Worm (Caenorhabditis elegans) whole organism, young adult: ENCODE measurements around the gene gcy-29.

Experiments used
- F22D6.2 ChIP-seq: sonication (generic microtip); optimal IDR thresholded peaks from 2 replicates; lab custom pipeline; 2016; ENCODE audit warnings: mild to moderate bottlenecking, missing genetic modification characterization, missing compliant biosample characterization
- F37B4.10 ChIP-seq: fragments of 200-800 bp; sonication (Bioruptor generic); IDR thresholded peaks from 2 replicates; pipeline ENCODE4 v1.3.6; 2022; ENCODE audit warnings: missing genetic modification characterization, missing compliant biosample characterization
- F57C9.4 ChIP-seq: sonication (generic microtip); optimal IDR thresholded peaks from 2 replicates; lab custom pipeline; 2017; ENCODE audit warnings: mild to moderate bottlenecking, missing genetic modification characterization, missing compliant biosample characterization
- Y79H2A.3 ChIP-seq: fragments of 200-800 bp; sonication (Bioruptor generic); conservative IDR thresholded peaks from 2 replicates; pipeline ENCODE4 v1.3.6; 2022; ENCODE audit warnings: missing genetic modification reagents, missing genetic modification characterization, missing compliant biosample characterization
- Y95B8A.8 ChIP-seq: fragments of 200-800 bp; sonication (Bioruptor generic); IDR thresholded peaks from 2 replicates; pipeline ENCODE4 v1.3.6; 2022; ENCODE audit warnings: missing genetic modification reagents, missing genetic modification characterization, missing compliant biosample characterization
- atf-7 ChIP-seq: sonication (generic microtip); optimal IDR thresholded peaks from 2 replicates; lab custom pipeline; 2017; ENCODE audit warnings: mild to moderate bottlenecking, missing genetic modification characterization, missing compliant biosample characterization
- attf-6 ChIP-seq: fragments of 200-800 bp; sonication (Bioruptor generic); IDR thresholded peaks from 2 replicates; pipeline ENCODE4 v1.3.6; 2022; ENCODE audit warnings: missing genetic modification reagents, missing genetic modification characterization, missing compliant biosample characterization
- bed-2 ChIP-seq: fragments of 200-800 bp; sonication (Bioruptor generic); IDR thresholded peaks from 2 replicates; pipeline ENCODE4 v1.3.6; 2022; ENCODE audit warnings: missing genetic modification reagents, missing genetic modification characterization, missing compliant biosample characterization
- ceh-40 ChIP-seq: fragments of 200-800 bp; sonication (Bioruptor generic); IDR thresholded peaks from 2 replicates; pipeline ENCODE4 v1.3.6; 2022; ENCODE audit warnings: missing genetic modification characterization, missing compliant biosample characterization
- ceh-91 ChIP-seq: fragments of 200-800 bp; sonication (Bioruptor generic); IDR thresholded peaks from 2 replicates; pipeline ENCODE4 v1.3.6; 2022; ENCODE audit warnings: missing genetic modification reagents, missing genetic modification characterization, missing compliant biosample characterization
- dox-1 ChIP-seq: fragments of 200-800 bp; sonication (Bioruptor generic); IDR thresholded peaks from 2 replicates; pipeline ENCODE4 v1.3.6; 2022; ENCODE audit warnings: missing genetic modification reagents, missing genetic modification characterization, missing compliant biosample characterization
- dpff-1 ChIP-seq: sonication (generic microtip); optimal IDR thresholded peaks from 2 replicates; lab custom pipeline; 2017; ENCODE audit warnings: mild to moderate bottlenecking, missing genetic modification characterization, missing compliant biosample characterization
- efl-1 ChIP-seq: fragments of 150-350 bp; optimal IDR thresholded peaks from 2 replicates; lab custom pipeline; 2014; ENCODE audit warnings: missing biosample characterization, missing genetic modification reagents, missing genetic modification characterization
- egl-44 ChIP-seq: fragments of 200-800 bp; sonication (Bioruptor generic); IDR thresholded peaks from 2 replicates; pipeline ENCODE4 v1.3.6; 2022; ENCODE audit warnings: missing genetic modification reagents, missing genetic modification characterization, missing compliant biosample characterization
- ets-4 ChIP-seq: fragments of 200-800 bp; sonication (Bioruptor generic); optimal IDR thresholded peaks from 2 replicates; lab custom pipeline; 2018; ENCODE audit warnings: mild to moderate bottlenecking, missing genetic modification characterization, missing compliant biosample characterization
- him-1 ChIP-seq: sonication (generic microtip); optimal IDR thresholded peaks from 2 replicates; lab custom pipeline; 2016; ENCODE audit warnings: missing genotype, missing genetic modification reagents, missing genetic modification characterization, missing compliant biosample characterization
- hmg-20 ChIP-seq: fragments of 200-800 bp; sonication (Bioruptor generic); IDR thresholded peaks from 2 replicates; pipeline ENCODE4 v1.3.6; 2022; ENCODE audit warnings: missing genetic modification reagents, missing genetic modification characterization, missing compliant biosample characterization
- hsf-1 ChIP-seq: fragments of 200-800 bp; sonication (Bioruptor generic); IDR thresholded peaks from 2 replicates; pipeline ENCODE4 v1.3.6; 2022; ENCODE audit warnings: missing genetic modification reagents, missing genetic modification characterization, missing compliant biosample characterization
- let-526 ChIP-seq: fragments of 200-800 bp; sonication (Bioruptor generic); IDR thresholded peaks from 2 replicates; pipeline ENCODE4 v1.3.6; 2022; ENCODE audit warnings: missing genetic modification reagents, missing genetic modification characterization, missing compliant biosample characterization
- let-607 ChIP-seq, 2 experiments: fragments of 200-800 bp in 1 of 2; sonication (Bioruptor generic) in 1 of 2; sonication (generic microtip) in 1 of 2; optimal IDR thresholded peaks; 2 replicates each; lab custom pipeline; 2016 to 2018; ENCODE audit warnings: mild to moderate bottlenecking in 2 of 2, missing compliant biosample characterization in 2 of 2, missing genetic modification characterization in 2 of 2, moderate library complexity in 2 of 2, missing genotype in 1 of 2
- lin-35 ChIP-seq, 3 experiments: fragments of 150-350 bp in 2 of 3; sonication (generic microtip) in 1 of 3; optimal IDR thresholded peaks; 2 replicates each; lab custom pipeline; 2014 to 2018; ENCODE audit warnings: missing biosample characterization in 3 of 3, missing genetic modification characterization in 3 of 3, missing genetic modification reagents in 3 of 3
- lin-40 ChIP-seq: sonication (generic microtip); optimal IDR thresholded peaks from 2 replicates; lab custom pipeline; 2016; ENCODE audit warnings: missing genetic modification characterization, mild to moderate bottlenecking, missing compliant biosample characterization, missing genotype, missing genetic modification reagents
- lsy-27 ChIP-seq: sonication (generic microtip); optimal IDR thresholded peaks from 2 replicates; lab custom pipeline; 2017; ENCODE audit warnings: missing genetic modification characterization, mild to moderate bottlenecking, missing compliant biosample characterization, antibody characterized with exemption, missing genotype, borderline replicate concordance; ENCODE audit not compliant: insufficient read depth
- madf-6 ChIP-seq: fragments of 200-800 bp; sonication (Bioruptor generic); IDR thresholded peaks from 2 replicates; pipeline ENCODE4 v1.3.6; 2022; ENCODE audit warnings: missing genetic modification reagents, missing genetic modification characterization, missing compliant biosample characterization
- madf-8 ChIP-seq: fragments of 200-800 bp; sonication (Bioruptor generic); conservative IDR thresholded peaks from 2 replicates; pipeline ENCODE4 v1.3.6; 2022; ENCODE audit warnings: missing genetic modification reagents, missing genetic modification characterization, missing compliant biosample characterization
- mel-28 ChIP-seq: sonication (generic microtip); optimal IDR thresholded peaks from 2 replicates; lab custom pipeline; 2016; ENCODE audit warnings: borderline replicate concordance, mild to moderate bottlenecking, missing genetic modification characterization, missing compliant biosample characterization
- nfya-1 ChIP-seq: sonication (generic microtip); optimal IDR thresholded peaks from 2 replicates; lab custom pipeline; 2017; ENCODE audit warnings: antibody characterized with exemption, missing compliant biosample characterization, missing genetic modification characterization, borderline replicate concordance; ENCODE audit not compliant: insufficient read depth
- nfyb-1 ChIP-seq: fragments of 200-800 bp; sonication (Bioruptor generic); IDR thresholded peaks from 2 replicates; pipeline ENCODE4 v1.3.6; 2022; ENCODE audit warnings: missing genetic modification reagents, missing genetic modification characterization, missing compliant biosample characterization
- nhr-27 ChIP-seq: fragments of 200-800 bp; sonication (Bioruptor generic); optimal IDR thresholded peaks from 2 replicates; lab custom pipeline; 2018; ENCODE audit warnings: mild to moderate bottlenecking, missing genetic modification characterization, moderate library complexity, missing compliant biosample characterization
- nhr-80 ChIP-seq: sonication (generic microtip); optimal IDR thresholded peaks from 2 replicates; lab custom pipeline; 2016; ENCODE audit warnings: missing genetic modification characterization, missing compliant biosample characterization
- rec-8 ChIP-seq, 2 experiments: sonication (generic microtip); optimal IDR thresholded peaks; 2 replicates each; lab custom pipeline; 2016; ENCODE audit warnings: mild to moderate bottlenecking in 2 of 2, missing genetic modification characterization in 2 of 2, missing genetic modification reagents in 2 of 2, missing genotype in 2 of 2, missing biosample characterization in 1 of 2, missing compliant biosample characterization in 1 of 2, moderate library complexity in 1 of 2
- repo-1 ChIP-seq: sonication (generic microtip); optimal IDR thresholded peaks from 2 replicates; lab custom pipeline; 2017; ENCODE audit warnings: mild to moderate bottlenecking, missing genetic modification characterization, missing compliant biosample characterization
- sea-2 ChIP-seq: fragments of 200-800 bp; sonication (Bioruptor generic); IDR thresholded peaks from 2 replicates; pipeline ENCODE4 v1.3.6; 2022; ENCODE audit warnings: missing genetic modification characterization, missing compliant biosample characterization
- snpc-4 ChIP-seq, 5 experiments: fragments of 150-350 bp in 1 of 5; sonication (generic microtip) in 4 of 5; optimal IDR thresholded peaks; 2 replicates each; lab custom pipeline; 2014 to 2018; ENCODE audit warnings: missing genetic modification characterization in 5 of 5, missing biosample characterization in 3 of 5, antibody characterized with exemption in 2 of 5, mild to moderate bottlenecking in 2 of 5, missing compliant biosample characterization in 2 of 5, missing genotype in 2 of 5, moderate library complexity in 2 of 5, missing genetic modification reagents in 1 of 5
- somi-1 ChIP-seq: fragments of 200-800 bp; sonication (Bioruptor generic); optimal IDR thresholded peaks from 2 replicates; lab custom pipeline; 2018; ENCODE audit warnings: mild to moderate bottlenecking, missing genetic modification characterization, missing compliant biosample characterization
- tbx-9 ChIP-seq: sonication (generic microtip); optimal IDR thresholded peaks from 2 replicates; lab custom pipeline; 2016; ENCODE audit warnings: borderline replicate concordance, missing genetic modification characterization, inconsistent platforms, missing compliant biosample characterization
- zfh-2 ChIP-seq: fragments of 200-800 bp; sonication (Bioruptor generic); conservative IDR thresholded peaks from 2 replicates; pipeline ENCODE4 v1.3.6; 2022; ENCODE audit warnings: missing genetic modification reagents, missing genetic modification characterization, missing compliant biosample characterization
- ztf-18 ChIP-seq: sonication (generic microtip); optimal IDR thresholded peaks from 2 replicates; lab custom pipeline; 2016; ENCODE audit warnings: missing genotype, mild to moderate bottlenecking, missing genetic modification characterization, missing compliant biosample characterization
- ztf-22 ChIP-seq: fragments of 200-800 bp; sonication (Bioruptor generic); optimal IDR thresholded peaks from 2 replicates; lab custom pipeline; 2018; ENCODE audit warnings: mild to moderate bottlenecking, missing genetic modification characterization, moderate library complexity, missing compliant biosample characterization
- ztf-25 ChIP-seq: fragments of 200-800 bp; sonication (Bioruptor generic); IDR thresholded peaks from 2 replicates; pipeline ENCODE4 v1.3.6; 2022; ENCODE audit warnings: missing genetic modification reagents, missing genetic modification characterization, missing compliant biosample characterization

Gene gcy-29

DNA sequence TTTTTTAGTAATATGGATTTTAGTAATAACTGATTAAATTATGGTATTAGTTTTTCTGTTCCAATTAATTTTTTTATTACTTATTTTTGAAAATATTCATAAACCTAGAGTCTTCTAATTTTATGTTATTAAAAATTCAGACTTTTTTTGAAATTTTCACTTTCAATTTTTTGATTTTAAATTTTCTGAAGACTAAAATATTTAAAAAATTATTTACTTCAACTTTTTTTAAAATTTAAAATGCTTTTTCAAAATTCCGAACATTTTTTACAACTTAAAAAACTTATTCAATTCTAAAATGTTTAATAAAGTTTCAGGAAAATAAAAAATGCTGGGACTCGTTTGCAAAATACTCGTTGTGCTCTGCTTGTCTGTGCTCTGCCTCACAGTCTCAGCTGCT, 2.0 kb upstream of the gcy-29 start, which contains the start of gene nlp-41:
Gene nlp-41 (plus strand): TSS at position 301 of the 400 bp plus-strand sequence.
- TF ChIP-seq ztf-22 (GFP tag; lab: Kevin White, UChicago) = no peak
- no peak for TF ChIP-seq F37B4.10 (GFP tag; lab: Robert Waterston, UW)
- TF ChIP-seq let-607 (tag; optimal IDR thresholded peaks at IDR 0.05; lab: Kevin White, UChicago) = no peak
- TF ChIP-seq madf-8 = no peak
- no peak for TF ChIP-seq tbx-9
- no peak for TF ChIP-seq somi-1 (GFP tag; lab: Kevin White, UChicago)
- no peak for TF ChIP-seq hmg-20 (GFP tag; lab: Robert Waterston, UW)
- no peak for TF ChIP-seq ets-4 (GFP tag; lab: Kevin White, UChicago)
- no peak for TF ChIP-seq repo-1 (tag; lab: Kevin White, UChicago)
- no peak for TF ChIP-seq rec-8 (tag; optimal IDR thresholded peaks at IDR 0.05; lab: Kevin White, UChicago)
- no peak for TF ChIP-seq F22D6.2 (tag; lab: Kevin White, UChicago)
- TF ChIP-seq him-1 (tag; lab: Kevin White, UChicago) = no peak
- TF ChIP-seq madf-6 (GFP tag; lab: Robert Waterston, UW) = no peak
- no peak for TF ChIP-seq let-526 (GFP tag; lab: Robert Waterston, UW)
- TF ChIP-seq Y79H2A.3 = no peak
- TF ChIP-seq nhr-80 = no peak
- TF ChIP-seq ceh-91 (GFP tag; lab: Robert Waterston, UW) = no peak
- no peak for TF ChIP-seq dpff-1 (tag; lab: Kevin White, UChicago)
- TF ChIP-seq nhr-27 (tag; lab: Kevin White, UChicago) = no peak
- TF ChIP-seq sea-2 (GFP tag; lab: Robert Waterston, UW) = no peak

DNA sequence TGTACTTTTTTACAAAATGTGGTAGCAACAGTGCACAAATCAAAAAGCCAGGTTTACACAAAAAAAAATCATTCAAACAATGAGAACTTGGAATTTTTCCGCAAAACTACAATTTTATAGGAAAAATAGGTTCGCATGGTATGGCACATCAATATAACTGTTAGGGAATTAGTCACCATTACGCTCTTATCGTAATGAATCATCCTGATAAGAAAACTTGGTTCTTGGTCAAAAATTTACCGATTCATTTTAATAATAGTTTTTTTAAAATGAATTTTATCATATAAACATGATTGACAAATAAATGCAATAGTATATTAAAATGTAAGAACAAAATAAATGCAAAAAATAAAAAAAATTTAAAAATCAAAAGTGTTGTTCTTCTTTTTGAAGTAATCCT, 8.0 kb downstream of the gcy-29 start:
- TF ChIP-seq Y95B8A.8 (GFP tag; lab: Robert Waterston, UW) (no peak), efl-1 (GFP tag; lab: Kevin White, UChicago) (no peak), ceh-40 (GFP tag; lab: Robert Waterston, UW) (no peak), nfyb-1 (no peak), ztf-22 (GFP tag; lab: Kevin White, UChicago) (no peak), F57C9.4 (tag; lab: Kevin White, UChicago) (no peak), hsf-1 (GFP tag; lab: Robert Waterston, UW) (no peak), lsy-27 (tag; lab: Kevin White, UChicago) (no peak)
- TF ChIP-seq, all 124 proteins: peak for 0

DNA sequence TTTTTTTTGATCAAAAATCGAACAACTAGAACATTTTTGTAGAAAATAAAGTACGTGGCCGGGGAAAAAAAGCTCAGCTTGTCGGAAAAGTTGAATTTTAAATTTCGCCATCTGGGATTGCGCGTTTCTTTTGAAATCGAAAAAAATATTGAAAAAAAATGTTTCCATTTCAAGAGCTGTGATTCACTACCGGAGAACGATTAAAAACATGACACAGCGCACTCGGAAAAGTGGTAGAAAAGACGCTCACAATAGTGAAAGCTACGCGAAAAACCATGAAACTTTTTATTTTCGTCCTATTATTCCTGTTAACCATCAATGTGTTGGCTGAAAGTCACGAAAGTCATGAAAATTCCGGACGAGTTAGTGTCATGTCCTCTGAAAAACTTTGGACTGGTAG, 10.9 kb downstream of the gcy-29 start, which contains the start of the genes clec-147 and C04H5.7:
Gene clec-147 (minus strand): TSS at position 101 of the 400 bp plus-strand sequence.
Gene C04H5.7 (plus strand): TSS at position 219 of the 400 bp plus-strand sequence.
- no peak for TF ChIP-seq ztf-25 (GFP tag; lab: Robert Waterston, UW)
- no peak for TF ChIP-seq lin-35 (GFP tag; optimal IDR thresholded peaks at IDR 0.05; lab: Kevin White, UChicago)
- no peak for TF ChIP-seq ceh-40 (GFP tag; lab: Robert Waterston, UW)
- no peak for TF ChIP-seq ztf-18 (tag; lab: Kevin White, UChicago)
- no peak for TF ChIP-seq egl-44 (GFP tag; lab: Robert Waterston, UW)
- no peak for TF ChIP-seq snpc-4 (GFP tag; optimal IDR thresholded peaks at IDR 0.05; lab: Kevin White, UChicago)
- TF ChIP-seq snpc-4 (tag; optimal IDR thresholded peaks at IDR 0.05; lab: Kevin White, UChicago) = no peak
- no peak for TF ChIP-seq efl-1 (GFP tag; lab: Kevin White, UChicago)
- TF ChIP-seq nfya-1 (tag; lab: Kevin White, UChicago) = no peak
- no peak for TF ChIP-seq zfh-2
- TF ChIP-seq F57C9.4 (tag; lab: Kevin White, UChicago) = no peak
- TF ChIP-seq atf-7 (tag; lab: Kevin White, UChicago) = no peak
- no peak for TF ChIP-seq madf-6 (GFP tag; lab: Robert Waterston, UW)
- TF ChIP-seq attf-6 (GFP tag; lab: Robert Waterston, UW) = no peak
- no peak for TF ChIP-seq bed-2 (GFP tag; lab: Robert Waterston, UW)
- TF ChIP-seq mel-28 (tag; lab: Kevin White, UChicago) = no peak
- no peak for TF ChIP-seq lin-40 (tag; lab: Kevin White, UChicago)
- no peak for TF ChIP-seq dox-1 (GFP tag; lab: Robert Waterston, UW)
- TF ChIP-seq, all 124 proteins: peak for 0
